Fruit fly (Drosophila melanogaster) whole organism: ENCODE measurements around the gene CG12290.

Experiments
- CG8478 ChIP-seq: fragments of >200 bp; optimal IDR thresholded peaks from 2 replicates; lab custom pipeline; 2018; ENCODE audit warnings: inconsistent platforms
- Dll ChIP-seq: fragments of >200 bp; optimal IDR thresholded peaks from 2 replicates; lab custom pipeline; 2017
- EcR ChIP-seq, 2 experiments: fragments of >200 bp; optimal IDR thresholded peaks; 2 replicates each; lab custom pipeline; 2017; ENCODE audit warnings: missing biosample characterization in 2 of 2, missing genetic modification characterization in 2 of 2, missing genetic modification reagents in 2 of 2
- pan ChIP-seq: fragments of >200 bp; optimal IDR thresholded peaks from 2 replicates; lab custom pipeline; 2017
- psq ChIP-seq: fragments of >200 bp; optimal IDR thresholded peaks from 2 replicates; lab custom pipeline; 2017

DNA sequence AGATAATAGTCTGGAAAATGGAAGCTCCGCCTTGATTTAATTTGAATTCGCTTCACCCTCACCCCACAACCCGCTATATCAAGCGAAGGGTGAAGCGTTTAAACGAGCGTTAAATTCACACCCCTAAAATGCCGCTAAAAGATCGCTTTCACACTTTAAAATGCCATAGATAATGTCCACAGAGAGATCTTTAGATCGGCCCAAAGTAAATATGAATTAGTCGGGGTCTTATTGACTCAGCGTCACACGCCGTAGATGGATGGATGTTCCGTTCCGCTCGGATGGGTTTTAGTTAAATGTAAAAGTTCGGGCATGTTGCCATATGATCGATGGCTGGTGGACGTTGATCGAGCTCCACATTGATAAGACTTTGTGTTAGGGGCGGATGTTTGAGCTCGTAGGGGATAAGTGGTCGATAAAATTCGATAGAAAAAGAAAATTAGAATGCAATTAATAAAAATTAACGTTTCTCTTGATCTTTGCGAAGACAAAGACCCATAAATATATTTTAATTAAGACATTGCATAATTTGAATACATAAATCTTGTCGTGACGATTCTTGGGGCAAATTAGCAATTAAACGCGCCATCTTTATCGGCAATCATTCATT lies 1.9 kb upstream of the CG12290 start:
- TF ChIP-seq CG8478 (lab: Kevin White, UChicago) (no peak), psq (lab: Kevin White, UChicago) (no peak), pan (lab: Kevin White, UChicago) (no peak), Dll (no peak), EcR (GFP tag; optimal IDR thresholded peaks at IDR 0.05; lab: Kevin White, UChicago) (no peak)
